Fruit fly (Drosophila melanogaster) whole organism, adult: ENCODE data around the gene Rh7.

Experiments
- CG7045 ChIP-seq: fragments of 200-800 bp; sonication (Bioruptor generic); optimal IDR thresholded peaks from 2 replicates; lab custom pipeline; 2017; ENCODE audit warnings: missing biosample characterization, mild to moderate bottlenecking, missing genetic modification characterization
- Clk ChIP-seq: fragments of 200-800 bp; sonication (Bioruptor generic); optimal IDR thresholded peaks from 2 replicates; lab custom pipeline; 2017; ENCODE audit warnings: missing biosample characterization, missing genetic modification characterization
- Hr96 ChIP-seq: fragments of 200-800 bp; sonication (Bioruptor generic); optimal IDR thresholded peaks from 2 replicates; lab custom pipeline; 2016; ENCODE audit warnings: missing biosample characterization, missing genetic modification characterization
- Mnt ChIP-seq: fragments of 200-800 bp; sonication (Bioruptor generic); optimal IDR thresholded peaks from 2 replicates; lab custom pipeline; 2016; ENCODE audit warnings: missing biosample characterization, mild to moderate bottlenecking, missing genetic modification characterization
- bab1 ChIP-seq: fragments of 200-800 bp; sonication (Bioruptor generic); optimal IDR thresholded peaks from 3 replicates; lab custom pipeline; 2019; ENCODE audit warnings: missing biosample characterization, mild to moderate bottlenecking, missing genetic modification characterization, moderate library complexity
- pad ChIP-seq: fragments of 200-800 bp; sonication (Bioruptor generic); optimal IDR thresholded peaks from 3 replicates; lab custom pipeline; 2017; ENCODE audit warnings: missing biosample characterization, missing genetic modification characterization, mild to moderate bottlenecking, moderate library complexity, missing genetic modification reagents
- toe ChIP-seq: fragments of 200-800 bp; sonication (Bioruptor generic); optimal IDR thresholded peaks from 2 replicates; lab custom pipeline; 2016; ENCODE audit warnings: missing biosample characterization, missing genetic modification characterization

DNA sequence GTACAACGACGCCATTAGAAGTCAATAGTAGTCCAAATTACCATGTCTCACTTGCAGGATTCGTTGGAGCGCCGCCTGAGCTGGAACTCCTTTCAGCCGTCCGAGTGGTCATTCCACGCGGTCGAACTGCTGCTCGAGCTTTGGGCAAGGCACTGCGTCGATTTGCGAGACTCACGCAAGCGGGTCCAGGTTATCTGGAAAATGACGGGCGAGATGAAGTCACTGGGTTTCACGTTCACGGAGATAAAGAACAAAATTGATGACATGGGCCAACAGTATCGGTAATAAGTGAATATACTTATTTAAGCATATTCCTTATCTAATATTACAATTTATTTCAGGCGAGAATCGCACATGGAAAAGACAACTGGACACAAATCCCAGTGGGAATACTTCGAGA is 56.7 kb downstream of the Rh7 start:
- TF ChIP-seq Hr96 (GFP tag; lab: Kevin White, UChicago): no peak
- no peak for TF ChIP-seq pad (GFP tag; lab: Kevin White, UChicago)
- TF ChIP-seq bab1 (GFP tag; lab: Kevin White, UChicago): no peak
- no peak for TF ChIP-seq CG7045 (GFP tag; lab: Kevin White, UChicago)
- TF ChIP-seq Clk: no peak
- no peak for TF ChIP-seq toe (GFP tag; lab: Kevin White, UChicago)
- no peak for TF ChIP-seq Mnt (GFP tag; lab: Kevin White, UChicago)
